Fruit fly (Drosophila melanogaster): Measurements from ENCODE around the gene MED31.

DNA sequence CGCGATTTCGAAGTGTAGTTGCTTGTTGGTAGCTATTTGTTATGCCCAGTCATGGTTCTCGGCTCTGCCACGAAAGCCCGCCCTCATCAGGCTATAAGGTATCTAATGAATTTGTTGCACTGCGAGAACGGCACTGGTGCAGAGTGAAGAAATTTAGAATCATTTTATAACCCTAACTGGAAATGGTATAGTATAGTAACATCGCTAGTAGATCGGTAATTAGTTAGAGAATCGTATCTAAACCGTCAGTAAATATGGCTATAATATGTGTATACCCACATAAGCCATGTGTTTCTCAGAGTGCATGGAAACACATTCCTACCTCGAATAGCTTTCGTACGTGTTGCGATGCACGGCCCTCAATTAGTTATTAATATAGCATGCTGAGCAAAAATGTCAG is 45.4 kb downstream of the MED31 start:
- TF ChIP-seq CG12299 (tag; optimal IDR thresholded peaks at IDR 0.05) = no peak
- no peak for TF ChIP-seq nerfin-2 (GFP tag; IDR thresholded peaks at IDR 0.05; ENCODE audit: partially characterized antibody)
- no peak for TF ChIP-seq Fer2 (tag; optimal IDR thresholded peaks at IDR 0.05)
- no peak for TF ChIP-seq CG31224 (GFP tag; IDR thresholded peaks at IDR 0.05)
- no peak for TF ChIP-seq schlank (tag; optimal IDR thresholded peaks at IDR 0.05)
- TF ChIP-seq Hmx (GFP tag; optimal IDR thresholded peaks at IDR 0.05) = no peak
- no peak for TF ChIP-seq ATbp (GFP tag; optimal IDR thresholded peaks at IDR 0.05)
- no peak for TF ChIP-seq CG33557 (GFP tag; optimal IDR thresholded peaks at IDR 0.05)
- TF ChIP-seq CG8478 (optimal IDR thresholded peaks at IDR 0.05) = no peak
- no peak for TF ChIP-seq Dfd (GFP tag; optimal IDR thresholded peaks at IDR 0.05)
- TF ChIP-seq CG17186 (GFP tag; optimal IDR thresholded peaks at IDR 0.05) = no peak
